Worm (Caenorhabditis elegans): ENCODE measurements around the gene T08G3.11.

The T08G3.11 gene

DNA sequence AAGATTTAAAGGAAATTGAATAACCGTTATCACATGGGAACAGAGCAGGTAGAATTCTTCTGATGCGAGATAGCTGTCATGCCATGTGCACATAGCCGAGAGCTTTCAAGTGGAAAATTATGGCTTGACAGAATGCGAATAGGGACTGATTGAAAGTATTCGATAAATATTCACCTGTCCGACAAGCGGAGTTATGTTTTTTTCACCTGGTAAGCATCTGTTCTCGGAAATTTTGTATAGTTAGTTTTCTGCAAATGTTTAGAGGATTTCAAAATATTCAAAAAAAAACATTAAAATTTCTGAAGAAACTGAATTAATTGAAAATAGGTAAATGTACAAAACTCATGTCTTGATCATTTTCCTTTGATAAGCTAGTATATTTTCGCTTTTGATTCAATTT lies 18.3 kb upstream of the T08G3.11 start, which contains the start of gene srh-136:
Gene srh-136 (minus strand): TSS at position 93 of the 400 bp plus-strand sequence.
- no peak for TF ChIP-seq flt-1 (GFP tag; IDR thresholded peaks at IDR 0.05)
- TF ChIP-seq ztf-23 (GFP tag; IDR thresholded peaks at IDR 0.05), result no peak
- no peak for TF ChIP-seq ref-1 (GFP tag; conservative IDR thresholded peaks at IDR 0.05)
- no peak for TF ChIP-seq ztf-29 (GFP tag; IDR thresholded peaks at IDR 0.05)
- TF ChIP-seq tab-1 (GFP tag; IDR thresholded peaks at IDR 0.05), result no peak
- no peak for TF ChIP-seq T22C8.4 (GFP tag; IDR thresholded peaks at IDR 0.05)
- no peak for TF ChIP-seq cog-1 (tag; optimal IDR thresholded peaks at IDR 0.05)
- no peak for TF ChIP-seq med-1 (GFP tag; optimal IDR thresholded peaks at IDR 0.05; ENCODE audit: insufficient read depth)

DNA sequence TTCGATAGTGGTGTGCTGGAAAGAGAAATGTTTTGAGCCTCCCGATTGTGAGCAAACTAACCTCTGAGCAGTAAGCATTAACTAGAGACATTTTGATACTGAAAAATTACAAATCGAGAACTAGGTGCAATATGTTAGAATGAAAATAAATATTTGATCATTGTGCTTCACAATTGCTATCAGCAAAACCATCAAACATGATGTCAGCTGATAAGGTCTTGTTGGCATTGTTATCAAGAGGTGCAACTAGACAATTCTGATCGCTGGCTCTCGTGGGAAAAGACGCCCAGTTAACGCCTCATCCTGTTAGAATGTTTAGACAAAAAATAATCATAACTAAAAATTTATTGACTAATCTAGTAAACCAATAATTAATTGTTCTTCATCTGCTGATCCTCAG lies 15.2 kb upstream of the T08G3.11 start, which contains the start of gene comt-2:
Gene comt-2 (minus strand): TSS at position 131 of the 400 bp plus-strand sequence.
- no peak for TF ChIP-seq ztf-23 (GFP tag; IDR thresholded peaks at IDR 0.05)
- no peak for TF ChIP-seq med-1 (GFP tag; optimal IDR thresholded peaks at IDR 0.05; ENCODE audit: insufficient read depth)
- TF ChIP-seq tab-1 (GFP tag; IDR thresholded peaks at IDR 0.05), result no peak
- TF ChIP-seq klf-2 (GFP tag; conservative IDR thresholded peaks at IDR 0.05), result no peak
- no peak for TF ChIP-seq T22C8.4 (GFP tag; IDR thresholded peaks at IDR 0.05)
- TF ChIP-seq flt-1 (GFP tag; IDR thresholded peaks at IDR 0.05), result no peak

DNA sequence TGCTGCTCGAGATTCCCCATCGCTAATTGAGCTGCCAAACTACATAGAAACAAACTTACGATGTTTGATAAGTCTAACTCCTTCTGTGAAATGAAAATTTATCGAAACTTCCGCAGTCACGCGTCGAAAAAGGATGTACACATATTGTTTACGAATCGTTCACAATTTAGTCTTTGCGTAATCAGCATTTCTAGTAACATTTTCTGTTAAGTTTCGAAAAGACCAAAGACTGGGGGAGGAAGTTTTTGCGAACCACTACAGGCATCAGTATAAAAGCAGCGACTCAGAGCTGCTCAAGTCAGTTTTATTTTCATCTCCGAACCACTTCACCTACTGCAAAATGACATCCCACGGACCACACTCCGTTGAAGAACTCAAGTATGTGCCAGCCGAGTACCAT lies 9.0 kb upstream of the T08G3.11 start, which contains the start of gene sqst-4:
Gene sqst-4 (plus strand): TSS at position 301 of the 400 bp plus-strand sequence.
- TF ChIP-seq med-1 (GFP tag; optimal IDR thresholded peaks at IDR 0.05; ENCODE audit: insufficient read depth), result no peak
- no peak for TF ChIP-seq klf-2 (GFP tag; conservative IDR thresholded peaks at IDR 0.05)
- no peak for TF ChIP-seq ztf-23 (GFP tag; IDR thresholded peaks at IDR 0.05)
- TF ChIP-seq cog-1 (tag; optimal IDR thresholded peaks at IDR 0.05), result no peak
- no peak for TF ChIP-seq tab-1 (GFP tag; IDR thresholded peaks at IDR 0.05)

DNA sequence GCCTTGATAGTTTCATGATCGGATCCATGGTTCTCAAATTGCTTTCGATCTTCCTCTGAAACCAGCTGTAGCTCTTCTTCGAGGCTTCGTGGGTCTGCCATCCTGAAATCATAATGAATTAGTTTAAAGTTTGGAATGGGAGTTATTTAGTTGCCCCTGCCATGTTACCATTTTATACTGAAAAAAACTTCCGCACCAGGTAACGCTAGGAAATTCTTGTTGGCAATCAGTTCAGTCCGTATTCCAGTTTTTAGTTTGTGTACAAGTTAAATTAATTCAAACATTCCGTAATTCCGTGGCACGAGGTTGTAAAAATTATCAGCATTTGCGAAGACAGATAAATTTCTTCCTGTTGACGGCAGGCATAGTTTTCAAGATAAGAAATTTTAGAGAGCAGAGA lies 8.3 kb upstream of the T08G3.11 start, which contains the start of gene Y32B12A.5:
Gene Y32B12A.5 (minus strand): TSS at position 101 of the 400 bp plus-strand sequence.
- TF ChIP-seq ztf-23 (GFP tag; IDR thresholded peaks at IDR 0.05), result no peak
- no peak for TF ChIP-seq T22C8.4 (GFP tag; IDR thresholded peaks at IDR 0.05)
- no peak for TF ChIP-seq cog-1 (tag; optimal IDR thresholded peaks at IDR 0.05)
- no peak for TF ChIP-seq med-1 (GFP tag; optimal IDR thresholded peaks at IDR 0.05; ENCODE audit: insufficient read depth)
- no peak for TF ChIP-seq ref-1 (GFP tag; conservative IDR thresholded peaks at IDR 0.05)
- no peak for TF ChIP-seq klf-2 (GFP tag; conservative IDR thresholded peaks at IDR 0.05)
- no peak for TF ChIP-seq flt-1 (GFP tag; IDR thresholded peaks at IDR 0.05)
- TF ChIP-seq tab-1 (GFP tag; IDR thresholded peaks at IDR 0.05), result no peak
- no peak for TF ChIP-seq ztf-29 (GFP tag; IDR thresholded peaks at IDR 0.05)

DNA sequence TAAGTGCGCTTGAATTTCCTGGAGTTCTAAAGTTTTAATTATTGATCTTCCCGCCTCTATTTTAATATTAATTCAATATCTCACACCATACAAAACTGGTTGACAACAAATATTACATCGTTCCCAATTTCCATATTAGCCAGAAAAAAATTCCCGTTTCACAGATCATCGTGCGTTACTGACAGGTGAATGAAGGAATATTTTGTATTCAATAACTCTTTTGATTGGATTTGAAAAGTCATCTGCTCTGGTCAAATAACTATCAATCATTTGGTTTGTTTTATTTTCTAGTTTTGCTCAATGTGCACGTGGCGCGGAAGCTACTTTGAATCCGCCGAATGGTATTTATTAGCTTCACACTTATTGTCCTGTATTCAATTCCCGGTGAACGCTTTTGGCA lies 4.5 kb upstream of the T08G3.11 start, which contains the start of gene srh-139:
Gene srh-139 (plus strand): TSS at position 301 of the 400 bp plus-strand sequence.
- TF ChIP-seq ztf-29 (GFP tag; IDR thresholded peaks at IDR 0.05) (no peak), med-1 (GFP tag; optimal IDR thresholded peaks at IDR 0.05; ENCODE audit: insufficient read depth) (no peak), flt-1 (GFP tag; IDR thresholded peaks at IDR 0.05) (no peak), tab-1 (GFP tag; IDR thresholded peaks at IDR 0.05) (no peak), ztf-23 (GFP tag; IDR thresholded peaks at IDR 0.05) (no peak), ref-1 (GFP tag; conservative IDR thresholded peaks at IDR 0.05) (no peak), klf-2 (GFP tag; conservative IDR thresholded peaks at IDR 0.05) (no peak), cog-1 (tag; optimal IDR thresholded peaks at IDR 0.05) (no peak), T22C8.4 (GFP tag; IDR thresholded peaks at IDR 0.05) (no peak)

DNA sequence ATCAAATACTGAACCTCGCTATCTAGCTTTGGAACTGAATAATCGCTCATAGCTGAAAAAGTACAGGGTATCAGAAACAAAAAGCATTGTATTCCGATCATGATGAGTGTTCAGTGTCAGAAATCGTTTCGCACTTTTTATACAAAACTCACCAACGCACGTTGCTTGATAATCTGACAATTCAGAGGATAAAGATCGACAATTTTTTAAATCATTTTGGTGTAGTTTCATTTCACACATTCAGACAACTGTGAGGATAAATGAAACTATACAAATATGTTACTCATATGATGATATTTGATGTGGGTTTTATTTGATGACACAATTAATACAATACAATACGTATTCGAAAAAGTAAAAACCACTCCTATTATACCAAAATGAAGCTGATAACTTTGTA lies 3.9 kb upstream of the T08G3.11 start, which contains the start of gene F57E7.2:
Gene F57E7.2 (minus strand): TSS at position 101 of the 400 bp plus-strand sequence.
- TF ChIP-seq ref-1 (GFP tag; conservative IDR thresholded peaks at IDR 0.05) (no peak), med-1 (GFP tag; optimal IDR thresholded peaks at IDR 0.05; ENCODE audit: insufficient read depth) (no peak), ztf-29 (GFP tag; IDR thresholded peaks at IDR 0.05) (no peak), tab-1 (GFP tag; IDR thresholded peaks at IDR 0.05) (no peak), T22C8.4 (GFP tag; IDR thresholded peaks at IDR 0.05) (no peak), ztf-23 (GFP tag; IDR thresholded peaks at IDR 0.05) (no peak)

DNA sequence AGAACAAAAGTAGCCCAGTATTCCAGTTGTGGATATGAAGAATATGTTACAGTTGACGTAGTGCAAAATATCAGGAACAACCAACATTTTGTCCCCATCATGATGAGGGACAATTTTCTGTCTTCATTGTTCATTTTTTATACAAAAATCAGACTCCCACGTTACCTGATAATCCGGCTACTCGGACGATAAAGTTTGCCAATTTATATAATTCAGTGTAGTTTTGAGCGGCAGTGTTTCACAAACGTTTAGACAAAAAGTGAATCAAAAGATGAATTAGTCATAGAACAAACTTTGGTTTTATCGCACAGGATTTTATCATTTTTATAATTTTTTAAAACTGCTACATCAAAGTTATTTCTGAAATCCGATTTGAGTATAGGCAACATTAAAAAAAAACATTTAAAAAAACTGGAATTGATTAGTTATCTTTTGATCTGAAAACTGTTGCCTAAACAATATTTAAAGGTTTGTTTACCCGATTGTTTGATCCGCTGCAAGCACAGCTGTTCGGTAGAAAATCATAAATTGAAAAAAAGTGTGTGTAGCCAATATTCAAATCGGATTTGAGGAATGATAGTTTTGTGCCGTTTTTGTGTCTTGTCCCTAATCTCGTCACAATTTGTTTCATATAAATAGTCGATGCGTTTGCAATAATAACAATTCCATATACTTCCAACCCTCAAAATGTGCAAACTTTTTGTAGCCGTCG lies 1.9 kb upstream of the T08G3.11 start, which contains the start of the genes F57E7.4 and spig-6:
Gene F57E7.4 (minus strand): TSS at position 101 of the 712 bp plus-strand sequence.
Gene spig-6 (plus strand): TSS at position 662 of the 712 bp plus-strand sequence.
- no peak for TF ChIP-seq ref-1 (GFP tag; conservative IDR thresholded peaks at IDR 0.05)
- TF ChIP-seq ztf-29 (GFP tag; IDR thresholded peaks at IDR 0.05), result no peak
- no peak for TF ChIP-seq T22C8.4 (GFP tag; IDR thresholded peaks at IDR 0.05)
- TF ChIP-seq flt-1 (GFP tag; IDR thresholded peaks at IDR 0.05), result no peak
- TF ChIP-seq tab-1 (GFP tag; IDR thresholded peaks at IDR 0.05), result no peak
- no peak for TF ChIP-seq med-1 (GFP tag; optimal IDR thresholded peaks at IDR 0.05; ENCODE audit: insufficient read depth)
- no peak for TF ChIP-seq ztf-23 (GFP tag; IDR thresholded peaks at IDR 0.05)
- no peak for TF ChIP-seq cog-1 (tag; optimal IDR thresholded peaks at IDR 0.05)
- TF ChIP-seq klf-2 (GFP tag; conservative IDR thresholded peaks at IDR 0.05), result no peak

DNA sequence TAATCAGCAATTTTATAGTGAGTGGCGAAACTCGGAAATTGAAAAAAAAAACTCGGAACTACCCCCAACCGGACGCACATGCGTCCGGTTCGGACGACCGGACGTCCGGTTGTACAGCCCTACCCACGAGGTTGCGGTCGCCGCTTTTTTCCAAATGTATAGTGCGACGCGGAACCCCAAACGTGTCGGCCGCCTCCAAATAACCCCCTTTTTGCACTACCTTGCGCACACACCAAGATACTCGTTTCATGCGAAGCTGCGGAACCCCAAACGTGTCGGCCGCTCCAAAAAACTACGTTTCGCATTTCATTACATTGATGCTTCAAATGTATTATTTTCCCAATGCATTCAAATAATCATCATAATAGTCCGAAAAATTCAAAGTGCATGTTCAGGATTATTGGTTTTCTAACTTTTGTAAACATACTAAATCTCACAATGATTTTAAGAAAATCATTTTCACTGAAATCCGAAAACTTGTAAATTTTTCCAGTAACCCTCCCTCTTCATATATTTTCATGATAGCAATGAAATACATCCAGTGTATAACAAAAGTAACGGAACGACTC lies 7.1 kb downstream of the T08G3.11 start, which contains the start of gene srw-35:
Gene srw-35 (plus strand): TSS at position 519 of the 569 bp plus-strand sequence.
- TF ChIP-seq T22C8.4 (GFP tag; IDR thresholded peaks at IDR 0.05) (no peak), tab-1 (GFP tag; IDR thresholded peaks at IDR 0.05) (no peak), klf-2 (GFP tag; conservative IDR thresholded peaks at IDR 0.05) (no peak), cog-1 (tag; optimal IDR thresholded peaks at IDR 0.05) (no peak), ztf-23 (GFP tag; IDR thresholded peaks at IDR 0.05) (no peak), ref-1 (GFP tag; conservative IDR thresholded peaks at IDR 0.05) (no peak), med-1 (GFP tag; optimal IDR thresholded peaks at IDR 0.05; ENCODE audit: insufficient read depth) (no peak), flt-1 (GFP tag; IDR thresholded peaks at IDR 0.05) (no peak), ztf-29 (GFP tag; IDR thresholded peaks at IDR 0.05) (no peak)

DNA sequence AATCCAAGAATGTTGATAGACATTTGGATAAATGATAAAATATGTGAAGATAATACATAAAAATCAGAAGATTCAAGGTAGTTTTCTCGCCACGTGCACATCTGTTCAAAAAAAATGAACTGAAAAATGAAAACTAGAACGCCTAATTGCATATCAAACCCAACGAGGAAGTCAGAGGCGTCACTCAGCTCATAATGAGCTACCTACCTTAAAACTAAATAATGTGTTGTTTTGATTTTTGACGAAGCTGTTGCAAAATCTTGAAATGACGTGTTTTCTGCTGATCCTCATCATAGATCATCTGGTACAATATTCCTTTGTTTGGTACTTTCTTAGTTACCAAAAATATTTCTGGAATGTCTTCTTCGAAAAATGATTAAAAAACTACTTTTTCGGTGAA lies 8.3 kb downstream of the T08G3.11 start, which contains the start of gene srh-138:
Gene srh-138 (minus strand): TSS at position 101 of the 400 bp plus-strand sequence.
- TF ChIP-seq ztf-23 (GFP tag; IDR thresholded peaks at IDR 0.05) (no peak), ztf-29 (GFP tag; IDR thresholded peaks at IDR 0.05) (no peak), T22C8.4 (GFP tag; IDR thresholded peaks at IDR 0.05) (no peak), med-1 (GFP tag; optimal IDR thresholded peaks at IDR 0.05; ENCODE audit: insufficient read depth) (no peak), flt-1 (GFP tag; IDR thresholded peaks at IDR 0.05) (no peak), klf-2 (GFP tag; conservative IDR thresholded peaks at IDR 0.05) (no peak), ref-1 (GFP tag; conservative IDR thresholded peaks at IDR 0.05) (no peak), tab-1 (GFP tag; IDR thresholded peaks at IDR 0.05) (no peak), cog-1 (tag; optimal IDR thresholded peaks at IDR 0.05) (no peak)

All from whole organism, midembryonic.